Worm (Caenorhabditis elegans): ENCODE data around the gene R10E12.2.

ce11 chrIII:10023452-10023851, 49.8 kb upstream of the R10E12.2 start, which contains the start of gene ins-21:
- no peak for TF ChIP-seq him-1 (tag; optimal IDR thresholded peaks at IDR 0.05)
- TF ChIP-seq W03F9.2 (tag; optimal IDR thresholded peaks at IDR 0.05): no peak
- TF ChIP-seq dao-5 (tag; optimal IDR thresholded peaks at IDR 0.05): no peak
